Worm (Caenorhabditis elegans) whole organism, midembryonic: ENCODE data around the gene C03B1.7.

Experiments used
- T22C8.4 ChIP-seq: fragments of 200-800 bp; sonication (Bioruptor generic); IDR thresholded peaks from 2 replicates; pipeline ENCODE4 v1.3.6; 2022; ENCODE audit warnings: missing genetic modification characterization, missing compliant biosample characterization
- cog-1 ChIP-seq: sonication (generic microtip); optimal IDR thresholded peaks from 2 replicates; lab custom pipeline; 2016; ENCODE audit warnings: missing genetic modification characterization, missing compliant biosample characterization
- flt-1 ChIP-seq: fragments of 200-800 bp; sonication (Bioruptor generic); IDR thresholded peaks from 2 replicates; pipeline ENCODE4 v1.3.6; 2022; ENCODE audit warnings: missing genetic modification characterization, missing compliant biosample characterization
- med-1 ChIP-seq: sonication (generic microtip); optimal IDR thresholded peaks from 2 replicates; lab custom pipeline; 2017; ENCODE audit warnings: missing genetic modification characterization, mild to moderate bottlenecking, missing compliant biosample characterization, antibody characterized with exemption, missing genetic modification reagents; ENCODE audit not compliant: insufficient read depth
- ref-1 ChIP-seq: fragments of 200-800 bp; sonication (Bioruptor generic); conservative IDR thresholded peaks from 2 replicates; pipeline ENCODE4 v1.3.6; 2022; ENCODE audit warnings: missing genetic modification reagents, missing genetic modification characterization, missing compliant biosample characterization
- tab-1 ChIP-seq: fragments of 200-800 bp; sonication (Bioruptor generic); IDR thresholded peaks from 2 replicates; pipeline ENCODE4 v1.3.6; 2022; ENCODE audit warnings: missing genetic modification characterization, missing compliant biosample characterization
- ztf-23 ChIP-seq: fragments of 200-800 bp; sonication (Bioruptor generic); IDR thresholded peaks from 2 replicates; pipeline ENCODE4 v1.3.6; 2022; ENCODE audit warnings: missing genetic modification reagents, missing genetic modification characterization, missing compliant biosample characterization
- ztf-29 ChIP-seq: fragments of 200-800 bp; sonication (Bioruptor generic); IDR thresholded peaks from 2 replicates; pipeline ENCODE4 v1.3.6; 2022; ENCODE audit warnings: missing genetic modification reagents, missing genetic modification characterization, missing compliant biosample characterization

ce11 chrX:6347013-6347412 is 5.4 kb downstream of the C03B1.7 start, which contains the start of gene C03B1.9:
- TF ChIP-seq med-1 (GFP tag; lab: Kevin White, UChicago) = no peak
- no peak for TF ChIP-seq cog-1
- no peak for TF ChIP-seq T22C8.4 (GFP tag; lab: Robert Waterston, UW)
- no peak for TF ChIP-seq ref-1 (GFP tag; lab: Robert Waterston, UW)
- no peak for TF ChIP-seq ztf-29 (GFP tag; lab: Robert Waterston, UW)
- TF ChIP-seq tab-1 (GFP tag; lab: Robert Waterston, UW) = no peak
- TF ChIP-seq flt-1 (GFP tag; lab: Robert Waterston, UW) = no peak
- no peak for TF ChIP-seq ztf-23 (GFP tag; lab: Robert Waterston, UW)
